Worm (Caenorhabditis elegans): ENCODE data around the gene unc-8.

- TF ChIP-seq die-1 (tag; optimal IDR thresholded peaks at IDR 0.05) (no peak), ceh-58 (GFP tag; IDR thresholded peaks at IDR 0.05) (no peak), T26A5.8 (tag; optimal IDR thresholded peaks at IDR 0.05) (no peak), pbrm-1 (GFP tag; IDR thresholded peaks at IDR 0.05) (no peak), lin-54 (GFP tag; optimal IDR thresholded peaks at IDR 0.05) (no peak), sea-2 (GFP tag; IDR thresholded peaks at IDR 0.05) (no peak)
Measured at ce11 chrIV:7246553-7246952, 49.6 kb downstream of the unc-8 start, which contains the start of gene col-114.
